Worm (Caenorhabditis elegans) whole organism, midembryonic: ENCODE measurements around the gene sri-65.

Experiments
- T22C8.4 ChIP-seq: fragments of 200-800 bp; sonication (Bioruptor generic); IDR thresholded peaks from 2 replicates; pipeline ENCODE4 v1.3.6; 2022; ENCODE audit warnings: missing genetic modification characterization, missing compliant biosample characterization
- cog-1 ChIP-seq: sonication (generic microtip); optimal IDR thresholded peaks from 2 replicates; lab custom pipeline; 2016; ENCODE audit warnings: missing genetic modification characterization, missing compliant biosample characterization
- flt-1 ChIP-seq: fragments of 200-800 bp; sonication (Bioruptor generic); IDR thresholded peaks from 2 replicates; pipeline ENCODE4 v1.3.6; 2022; ENCODE audit warnings: missing genetic modification characterization, missing compliant biosample characterization
- klf-2 ChIP-seq: fragments of 200-800 bp; sonication (Bioruptor generic); conservative IDR thresholded peaks from 2 replicates; pipeline ENCODE4 v1.3.6; 2022; ENCODE audit warnings: missing genetic modification reagents, missing genetic modification characterization, missing compliant biosample characterization
- med-1 ChIP-seq: sonication (generic microtip); optimal IDR thresholded peaks from 2 replicates; lab custom pipeline; 2017; ENCODE audit warnings: missing genetic modification characterization, mild to moderate bottlenecking, missing compliant biosample characterization, antibody characterized with exemption, missing genetic modification reagents; ENCODE audit not compliant: insufficient read depth
- ref-1 ChIP-seq: fragments of 200-800 bp; sonication (Bioruptor generic); conservative IDR thresholded peaks from 2 replicates; pipeline ENCODE4 v1.3.6; 2022; ENCODE audit warnings: missing genetic modification reagents, missing genetic modification characterization, missing compliant biosample characterization
- tab-1 ChIP-seq: fragments of 200-800 bp; sonication (Bioruptor generic); IDR thresholded peaks from 2 replicates; pipeline ENCODE4 v1.3.6; 2022; ENCODE audit warnings: missing genetic modification characterization, missing compliant biosample characterization
- ztf-23 ChIP-seq: fragments of 200-800 bp; sonication (Bioruptor generic); IDR thresholded peaks from 2 replicates; pipeline ENCODE4 v1.3.6; 2022; ENCODE audit warnings: missing genetic modification reagents, missing genetic modification characterization, missing compliant biosample characterization
- ztf-29 ChIP-seq: fragments of 200-800 bp; sonication (Bioruptor generic); IDR thresholded peaks from 2 replicates; pipeline ENCODE4 v1.3.6; 2022; ENCODE audit warnings: missing genetic modification reagents, missing genetic modification characterization, missing compliant biosample characterization

Gene sri-65

ce11 chrV:16407663-16408062 is 19.5 kb upstream of the sri-65 start, which contains the start of gene F26D2.3:
TSS of gene F26D2.3 (plus strand) at chrV:16407963.
- TF ChIP-seq tab-1 (GFP tag; lab: Robert Waterston, UW) (no peak), med-1 (no peak), ztf-29 (GFP tag; lab: Robert Waterston, UW) (no peak), klf-2 (no peak), flt-1 (GFP tag; lab: Robert Waterston, UW) (no peak), ref-1 (GFP tag; lab: Robert Waterston, UW) (no peak), cog-1 (tag; lab: Kevin White, UChicago) (no peak), T22C8.4 (GFP tag; lab: Robert Waterston, UW) (no peak), ztf-23 (GFP tag; lab: Robert Waterston, UW) (no peak)

- TF ChIP-seq tab-1 (GFP tag; lab: Robert Waterston, UW) (no peak), ztf-23 (GFP tag; lab: Robert Waterston, UW) (no peak), klf-2 (no peak), med-1 (no peak), ref-1 (GFP tag; lab: Robert Waterston, UW) (no peak), ztf-29 (GFP tag; lab: Robert Waterston, UW) (no peak), T22C8.4 (GFP tag; lab: Robert Waterston, UW) (no peak), cog-1 (tag; lab: Kevin White, UChicago) (no peak)
Measured at ce11 chrV:16406357-16406756, 18.2 kb upstream of the sri-65 start.

DNA sequence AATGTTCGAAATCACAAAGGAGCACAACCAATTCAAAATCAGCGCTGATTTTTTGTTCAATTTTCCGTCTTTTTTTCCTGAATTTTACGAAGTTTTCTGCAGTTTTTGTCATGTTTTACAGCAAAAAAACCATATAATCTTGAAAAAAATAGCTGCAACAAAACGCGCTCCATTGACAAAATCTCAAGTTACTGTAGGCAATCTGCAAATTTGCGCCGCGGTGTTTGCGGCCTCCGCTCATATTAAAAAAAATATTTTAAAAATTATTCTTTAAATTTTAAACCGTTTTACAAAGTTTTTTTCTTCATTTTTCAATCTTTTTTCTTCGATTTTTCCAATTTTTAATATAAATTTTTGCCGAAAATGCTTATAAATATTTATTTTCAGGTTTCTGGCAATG is 17.2 kb upstream of the sri-65 start:
- TF ChIP-seq med-1 (no peak), klf-2 (no peak), cog-1 (tag; lab: Kevin White, UChicago) (no peak)

ce11 chrV:16403974-16404373 is 15.8 kb upstream of the sri-65 start, which contains the start of gene syp-1:
TSS of gene syp-1 (plus strand) at chrV:16404274.
- no peak for TF ChIP-seq klf-2
- TF ChIP-seq tab-1 (GFP tag; lab: Robert Waterston, UW): no peak
- TF ChIP-seq flt-1 (GFP tag; lab: Robert Waterston, UW): no peak
- no peak for TF ChIP-seq ztf-29 (GFP tag; lab: Robert Waterston, UW)
- TF ChIP-seq ref-1 (GFP tag; lab: Robert Waterston, UW): no peak
- TF ChIP-seq cog-1 (tag; lab: Kevin White, UChicago): no peak
- no peak for TF ChIP-seq ztf-23 (GFP tag; lab: Robert Waterston, UW)
- TF ChIP-seq T22C8.4 (GFP tag; lab: Robert Waterston, UW): no peak
- no peak for TF ChIP-seq med-1

- TF ChIP-seq flt-1 (GFP tag; lab: Robert Waterston, UW) (peak; percentile 74), cog-1 (tag; lab: Kevin White, UChicago) (peak; percentile 9), ztf-23 (GFP tag; lab: Robert Waterston, UW) (peak; percentile 81), ztf-29 (GFP tag; lab: Robert Waterston, UW) (no peak), tab-1 (GFP tag; lab: Robert Waterston, UW) (no peak)
Measured at ce11 chrV:16401519-16401918, 13.4 kb upstream of the sri-65 start, which contains the start of gene F13A7.14. TSS of gene F13A7.14 (plus strand) at chrV:16401891.

DNA sequence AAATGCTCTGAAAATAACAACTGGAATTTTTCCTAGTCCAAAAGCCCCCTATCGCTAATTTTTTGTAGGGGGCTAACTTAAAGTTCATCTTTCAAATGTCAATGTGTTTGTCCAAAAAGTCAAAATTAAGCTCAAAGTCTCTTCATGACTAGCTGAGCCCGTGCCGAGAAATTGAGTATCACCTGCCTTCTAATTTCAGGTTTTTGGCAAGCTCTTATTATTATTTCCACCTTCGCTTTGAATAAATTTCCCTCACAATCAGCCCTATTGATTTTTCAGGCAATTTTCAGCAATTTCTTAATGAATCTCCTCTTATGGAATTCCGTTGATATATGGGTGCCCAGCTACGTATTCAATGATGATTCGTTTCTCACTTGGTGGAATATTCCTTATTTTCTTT is 11.2 kb upstream of the sri-65 start, which contains the start of gene sre-36:
Gene sre-36, plus strand, starts transcription at position 301 of the 400 bp plus-strand sequence.
- TF ChIP-seq flt-1 (GFP tag; lab: Robert Waterston, UW) (no peak), klf-2 (no peak), tab-1 (GFP tag; lab: Robert Waterston, UW) (no peak), ref-1 (GFP tag; lab: Robert Waterston, UW) (no peak), med-1 (no peak), cog-1 (tag; lab: Kevin White, UChicago) (no peak)

DNA sequence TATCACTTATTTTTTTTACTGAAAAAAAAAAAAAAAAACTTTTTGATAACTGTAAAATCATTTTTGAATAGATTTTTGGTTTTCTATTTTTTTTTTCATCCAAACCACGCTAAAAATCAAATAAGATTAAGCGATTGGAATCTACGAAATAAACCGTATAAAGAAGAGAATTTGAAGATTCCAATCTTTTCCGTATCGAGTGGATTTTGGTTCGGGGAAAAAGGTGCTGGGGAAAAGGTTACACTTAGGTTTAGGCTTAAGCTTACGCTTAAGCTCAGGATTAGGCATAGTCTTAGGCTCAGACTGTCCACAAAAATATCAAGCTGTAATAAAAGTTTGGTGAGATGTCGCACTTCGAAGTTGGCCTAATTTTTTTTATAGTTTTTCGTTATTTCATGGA is 7.6 kb upstream of the sri-65 start, which contains the start of gene F13A7.12:
Gene F13A7.12, plus strand, starts transcription at position 301 of the 400 bp plus-strand sequence.
- TF ChIP-seq klf-2: no peak
- no peak for TF ChIP-seq tab-1 (GFP tag; lab: Robert Waterston, UW)
- peak; percentile 30; the same call in 1 of the 2 replicates for TF ChIP-seq ztf-29 (GFP tag; lab: Robert Waterston, UW)
- TF ChIP-seq med-1: no peak
- no peak for TF ChIP-seq ref-1 (GFP tag; lab: Robert Waterston, UW)

DNA sequence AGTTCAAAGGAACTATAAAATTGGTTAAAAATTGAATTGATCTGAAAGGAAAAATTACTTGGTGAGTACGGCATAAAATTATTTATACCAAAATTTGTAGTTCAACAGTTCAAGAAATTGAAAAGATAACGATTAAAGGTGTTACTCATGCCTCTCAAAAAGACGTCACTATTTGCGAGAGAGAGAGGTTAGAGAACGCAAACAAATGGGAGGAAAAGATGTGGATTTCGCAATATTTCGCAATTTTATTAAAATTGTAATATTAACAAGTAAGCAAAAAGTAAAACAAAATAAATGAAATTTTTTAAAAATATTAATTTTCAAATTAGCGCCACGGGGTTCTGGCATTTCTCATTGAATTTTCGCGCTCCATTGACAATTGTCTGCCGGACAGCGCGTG is 7.0 kb upstream of the sri-65 start, which contains the start of gene F13A7.11:
Gene F13A7.11, minus strand, starts transcription at position 174 of the 400 bp plus-strand sequence.
- TF ChIP-seq klf-2 (no peak), T22C8.4 (GFP tag; lab: Robert Waterston, UW) (no peak), ref-1 (GFP tag; lab: Robert Waterston, UW) (no peak), tab-1 (GFP tag; lab: Robert Waterston, UW) (no peak), ztf-23 (GFP tag; lab: Robert Waterston, UW) (no peak), ztf-29 (GFP tag; lab: Robert Waterston, UW) (no peak), med-1 (no peak), flt-1 (GFP tag; lab: Robert Waterston, UW) (no peak), cog-1 (tag; lab: Kevin White, UChicago) (no peak)

DNA sequence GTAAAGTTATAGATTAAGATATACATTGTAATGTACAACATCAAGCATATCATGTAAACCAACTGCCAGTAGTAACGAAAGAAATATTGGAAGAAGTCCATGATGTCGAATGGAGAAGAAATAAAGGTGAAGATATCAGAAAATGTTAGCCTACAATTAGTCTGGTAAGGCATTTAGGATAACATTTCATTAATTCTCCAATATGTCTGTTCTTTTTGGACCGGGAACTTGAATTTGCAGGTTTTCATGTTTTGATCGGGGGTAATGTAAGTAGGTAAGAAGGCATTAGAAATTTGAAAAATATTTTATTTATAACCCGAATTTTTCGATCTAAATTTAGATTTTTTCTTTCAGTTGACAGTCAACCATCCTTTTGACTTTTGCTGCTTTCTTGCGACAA is 5.6 kb upstream of the sri-65 start, which contains the start of gene srd-63:
Gene srd-63, minus strand, starts transcription at position 101 of the 400 bp plus-strand sequence.
- TF ChIP-seq klf-2 (no peak), ztf-29 (GFP tag; lab: Robert Waterston, UW) (no peak), ztf-23 (GFP tag; lab: Robert Waterston, UW) (no peak), med-1 (no peak), T22C8.4 (GFP tag; lab: Robert Waterston, UW) (no peak), ref-1 (GFP tag; lab: Robert Waterston, UW) (no peak), tab-1 (GFP tag; lab: Robert Waterston, UW) (no peak), cog-1 (tag; lab: Kevin White, UChicago) (no peak)

DNA sequence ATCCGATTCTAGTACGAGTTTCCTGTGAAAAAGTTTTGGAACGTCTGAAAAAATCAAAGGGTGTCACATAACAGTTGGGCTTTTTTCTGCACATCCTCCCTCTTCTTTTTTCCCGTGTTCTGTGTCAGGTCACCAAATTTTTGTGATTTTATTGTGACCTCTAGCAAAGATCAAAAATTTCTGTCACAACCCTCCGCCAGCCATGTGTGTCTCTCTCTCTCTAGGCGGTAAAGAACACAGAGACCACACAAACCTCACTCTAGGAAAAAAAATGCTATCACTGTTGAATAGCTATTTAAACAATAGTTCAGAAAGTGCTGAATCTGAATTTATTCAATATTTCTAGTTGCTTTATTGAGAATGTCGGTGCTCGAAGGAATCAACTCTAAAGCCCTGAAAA is 2.5 kb upstream of the sri-65 start, which contains the start of gene gst-44:
Gene gst-44, plus strand, starts transcription at position 237 of the 400 bp plus-strand sequence.
- no peak for TF ChIP-seq ztf-23 (GFP tag; lab: Robert Waterston, UW)
